Fruit fly (Drosophila melanogaster) Kc167 (cell line): ENCODE results near the gene CG7341.

Experiments used
- Myc ChIP-seq: fragments of >200 bp; optimal IDR thresholded peaks from 2 replicates; lab custom pipeline; 2017; ENCODE audit warnings: missing external identifiers
- Sin3A ChIP-seq: fragments of >200 bp; optimal IDR thresholded peaks from 2 replicates; lab custom pipeline; 2018; ENCODE audit warnings: missing external identifiers
- h ChIP-seq: fragments of >200 bp; optimal IDR thresholded peaks from 3 replicates; lab custom pipeline; 2018; ENCODE audit warnings: missing external identifiers
- insv ChIP-seq: fragments of >200 bp; optimal IDR thresholded peaks from 3 replicates; lab custom pipeline; 2018; ENCODE audit warnings: missing external identifiers
- psq ChIP-seq: fragments of >200 bp; optimal IDR thresholded peaks from 2 replicates; lab custom pipeline; 2017; ENCODE audit warnings: missing external identifiers
- ttk ChIP-seq: sonication (Bioruptor generic); optimal IDR thresholded peaks from 2 replicates; lab custom pipeline; 2017; ENCODE audit warnings: missing external identifiers

CG7341 gene

DNA sequence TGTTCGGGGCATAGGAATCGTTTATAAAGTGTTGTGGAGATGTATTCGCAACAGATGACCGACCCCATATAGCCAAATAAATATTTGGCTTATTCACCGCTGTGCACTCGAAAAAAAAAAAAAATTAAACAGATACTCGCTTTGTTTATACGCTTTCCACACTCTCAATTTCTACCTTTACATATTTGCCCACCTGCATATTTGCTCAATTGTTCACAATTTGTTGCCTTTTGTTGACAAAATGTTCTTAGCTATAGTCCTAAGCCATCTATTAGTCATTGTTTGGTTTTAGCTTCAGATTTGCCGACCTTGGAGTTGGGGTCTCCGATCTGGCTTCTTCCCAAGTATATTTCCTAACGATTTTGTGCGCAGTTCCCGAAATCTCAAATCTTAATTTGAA lies 30.2 kb downstream of the CG7341 start:
- TF ChIP-seq psq (lab: Kevin White, UChicago) = no peak
- TF ChIP-seq insv (lab: Kevin White, UChicago) = no peak
- no peak for TF ChIP-seq h (lab: Kevin White, UChicago)
- TF ChIP-seq ttk (lab: Kevin White, UChicago) = no peak
- TF ChIP-seq Sin3A (lab: Kevin White, UChicago) = no peak
- no peak for TF ChIP-seq Myc (lab: Kevin White, UChicago)

- no peak for TF ChIP-seq psq (lab: Kevin White, UChicago)
- TF ChIP-seq h (lab: Kevin White, UChicago) = no peak
These were observed 31.9 kb downstream of the CG7341 start for dm6 chr3L:18144620-18145019.

- no peak for TF ChIP-seq Sin3A (lab: Kevin White, UChicago)
- no peak for TF ChIP-seq psq (lab: Kevin White, UChicago)
- TF ChIP-seq h (lab: Kevin White, UChicago) = no peak
- no peak for TF ChIP-seq ttk (lab: Kevin White, UChicago)
- TF ChIP-seq Myc (lab: Kevin White, UChicago) = no peak
- no peak for TF ChIP-seq insv (lab: Kevin White, UChicago)
These were observed 34.1 kb downstream of the CG7341 start for dm6 chr3L:18146833-18147232.

DNA sequence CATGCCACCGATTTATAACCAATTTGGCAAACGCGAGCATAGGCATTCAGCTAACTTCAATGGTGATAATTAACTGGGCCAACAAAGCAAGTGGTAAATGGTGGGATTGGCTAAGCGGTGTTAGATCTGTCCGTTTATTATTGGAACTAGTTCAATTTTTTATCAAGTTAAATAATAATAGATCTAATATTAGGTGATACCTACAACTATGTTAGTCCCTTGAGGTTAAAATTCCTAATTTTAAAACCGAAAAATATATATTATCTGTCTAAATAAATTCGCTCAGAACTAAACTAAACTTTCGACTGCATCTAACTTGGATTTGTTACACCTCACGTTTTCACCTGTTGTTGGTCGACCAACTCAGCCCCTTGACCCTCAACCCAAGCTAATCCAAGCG lies 34.8 kb downstream of the CG7341 start:
- no peak for TF ChIP-seq insv (lab: Kevin White, UChicago)
- TF ChIP-seq Sin3A (lab: Kevin White, UChicago) = no peak
- no peak for TF ChIP-seq h (lab: Kevin White, UChicago)
- no peak for TF ChIP-seq Myc (lab: Kevin White, UChicago)
- no peak for TF ChIP-seq psq (lab: Kevin White, UChicago)
- TF ChIP-seq ttk (lab: Kevin White, UChicago) = no peak

dm6 chr3L:18148418-18148973 lies 35.7 kb downstream of the CG7341 start, which contains the start of gene CG7330:
TSS of gene CG7330 (plus strand) at chr3L:18148923.
- TF ChIP-seq insv (lab: Kevin White, UChicago) = no peak

- no peak for TF ChIP-seq Sin3A (lab: Kevin White, UChicago)
- TF ChIP-seq psq (lab: Kevin White, UChicago) = no peak
- TF ChIP-seq h (lab: Kevin White, UChicago) = no peak
- no peak for TF ChIP-seq Myc (lab: Kevin White, UChicago)
- TF ChIP-seq insv (lab: Kevin White, UChicago) = no peak
- no peak for TF ChIP-seq ttk (lab: Kevin White, UChicago)
These were observed 41.4 kb downstream of the CG7341 start for dm6 chr3L:18154140-18154539.

- TF ChIP-seq Myc (lab: Kevin White, UChicago) (no peak), insv (lab: Kevin White, UChicago) (no peak), h (lab: Kevin White, UChicago) (no peak), ttk (lab: Kevin White, UChicago) (no peak), Sin3A (lab: Kevin White, UChicago) (no peak), psq (lab: Kevin White, UChicago) (no peak)
These were observed 48.4 kb downstream of the CG7341 start for dm6 chr3L:18161175-18161574.

dm6 chr3L:18162174-18162690 lies 49.5 kb downstream of the CG7341 start, which contains the start of gene CG13699:
TSS of gene CG13699 (minus strand) at chr3L:18162522.
- TF ChIP-seq h (lab: Kevin White, UChicago) (no peak), Sin3A (lab: Kevin White, UChicago) (no peak), ttk (lab: Kevin White, UChicago) (no peak), Myc (lab: Kevin White, UChicago) (no peak), insv (lab: Kevin White, UChicago) (no peak), psq (lab: Kevin White, UChicago) (no peak)

dm6 chr3L:18163127-18163526 lies 50.4 kb downstream of the CG7341 start:
- TF ChIP-seq h (lab: Kevin White, UChicago) (no peak), psq (lab: Kevin White, UChicago) (no peak), insv (lab: Kevin White, UChicago) (no peak), ttk (lab: Kevin White, UChicago) (no peak), Myc (lab: Kevin White, UChicago) (no peak), Sin3A (lab: Kevin White, UChicago) (no peak)

DNA sequence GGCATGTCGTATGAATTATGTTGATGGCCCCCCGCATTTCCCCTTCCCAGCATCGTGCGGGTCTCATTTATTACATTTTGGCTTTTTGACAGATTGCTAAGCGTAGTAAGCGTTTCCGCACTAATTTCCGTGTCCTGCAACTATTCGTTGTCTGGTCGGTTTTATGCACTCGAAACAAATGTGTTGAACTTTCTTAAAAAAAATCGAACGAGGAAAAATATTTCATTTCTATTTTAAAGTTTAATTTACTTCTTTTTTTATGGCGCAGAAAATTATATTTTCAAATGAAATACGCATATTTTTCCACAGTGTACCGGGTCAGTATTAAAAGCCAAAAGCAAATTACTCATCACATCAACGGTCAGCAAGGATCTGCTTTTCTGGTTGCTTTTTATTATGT lies 52.0 kb downstream of the CG7341 start:
- TF ChIP-seq psq (lab: Kevin White, UChicago) = no peak
- no peak for TF ChIP-seq h (lab: Kevin White, UChicago)
- no peak for TF ChIP-seq ttk (lab: Kevin White, UChicago)

DNA sequence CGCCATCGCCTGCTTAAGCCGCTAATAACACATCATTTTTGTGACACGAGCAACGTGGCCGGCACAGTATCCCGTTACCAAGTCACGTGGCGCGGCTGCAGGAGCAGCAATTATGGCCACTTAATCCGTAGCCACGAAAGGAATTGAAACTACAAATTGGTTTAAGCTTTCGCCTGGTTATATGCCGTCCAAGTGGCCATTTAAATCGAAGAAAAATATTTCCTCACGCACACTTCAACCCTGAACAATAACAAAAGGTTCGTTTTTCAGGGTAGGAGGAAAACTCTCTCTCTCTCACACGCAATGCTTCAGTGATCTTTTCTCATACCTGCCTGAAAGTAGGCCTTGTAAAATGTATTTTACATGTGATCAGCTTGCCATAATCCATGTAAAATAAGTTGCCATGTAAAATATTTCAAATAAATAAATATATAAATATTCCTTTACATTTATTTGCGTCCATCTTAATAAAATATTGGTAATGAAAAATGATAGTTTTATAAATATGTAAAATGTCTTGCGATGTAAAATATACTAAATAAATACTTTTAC lies 54.3 kb downstream of the CG7341 start:
- TF ChIP-seq Sin3A (lab: Kevin White, UChicago) (no peak), h (lab: Kevin White, UChicago) (no peak), ttk (lab: Kevin White, UChicago) (no peak), Myc (lab: Kevin White, UChicago) (no peak), psq (lab: Kevin White, UChicago) (no peak), insv (lab: Kevin White, UChicago) (no peak)
